Worm (Caenorhabditis elegans) whole organism, L2 larva: ENCODE measurements around the gene K11G9.5.

Experiments
- F13H6.1 ChIP-seq: sonication (generic microtip); optimal IDR thresholded peaks from 2 replicates; lab custom pipeline; 2016; ENCODE audit warnings: missing genetic modification characterization, missing compliant biosample characterization
- R02D3.7 ChIP-seq: fragments of 150-350 bp; optimal IDR thresholded peaks from 2 replicates; lab custom pipeline; 2014; ENCODE audit warnings: missing biosample characterization, missing genetic modification characterization
- Y55F3AM.14 ChIP-seq: fragments of 200-800 bp; sonication (Bioruptor generic); optimal IDR thresholded peaks from 2 replicates; lab custom pipeline; 2018; ENCODE audit warnings: mild to moderate bottlenecking, missing genetic modification characterization, missing compliant biosample characterization
- ZK546.5 ChIP-seq: sonication (generic microtip); optimal IDR thresholded peaks from 2 replicates; lab custom pipeline; 2017; ENCODE audit warnings: missing biosample characterization, missing genetic modification characterization
- alr-1 ChIP-seq: fragments of 150-350 bp; optimal IDR thresholded peaks from 2 replicates; lab custom pipeline; 2014; ENCODE audit warnings: missing biosample characterization, missing genetic modification characterization
- ama-1 ChIP-seq: fragments of 150-350 bp; optimal IDR thresholded peaks from 2 replicates; lab custom pipeline; 2018; ENCODE audit warnings: inconsistent platforms
- blmp-1 ChIP-seq: sonication (generic microtip); optimal IDR thresholded peaks from 2 replicates; lab custom pipeline; 2017; ENCODE audit warnings: missing genetic modification characterization, mild to moderate bottlenecking, missing compliant biosample characterization, antibody characterized with exemption, moderate library complexity; ENCODE audit not compliant: insufficient read depth
- ceh-16 ChIP-seq: fragments of 150-350 bp; optimal IDR thresholded peaks from 2 replicates; lab custom pipeline; 2014; ENCODE audit warnings: missing biosample characterization, missing genetic modification characterization
- ceh-82 ChIP-seq: fragments of 150-350 bp; optimal IDR thresholded peaks from 2 replicates; lab custom pipeline; 2014; ENCODE audit warnings: missing biosample characterization, missing genetic modification characterization
- crh-2 ChIP-seq: sonication (generic microtip); optimal IDR thresholded peaks from 2 replicates; lab custom pipeline; 2017; ENCODE audit warnings: missing biosample characterization, missing genetic modification characterization
- elt-1 ChIP-seq: fragments of 150-350 bp; optimal IDR thresholded peaks from 2 replicates; lab custom pipeline; 2014; ENCODE audit warnings: missing biosample characterization, missing genetic modification characterization
- elt-3 ChIP-seq: sonication (generic microtip); optimal IDR thresholded peaks from 2 replicates; lab custom pipeline; 2017; ENCODE audit warnings: missing biosample characterization, missing genetic modification characterization
- fos-1 ChIP-seq: fragments of 150-350 bp; optimal IDR thresholded peaks from 2 replicates; lab custom pipeline; 2014; ENCODE audit warnings: missing biosample characterization, missing genetic modification characterization
- gmeb-1 ChIP-seq: fragments of 150-350 bp; optimal IDR thresholded peaks from 2 replicates; lab custom pipeline; 2014; ENCODE audit warnings: missing biosample characterization, missing genetic modification characterization
- lin-13 ChIP-seq: fragments of 150-350 bp; optimal IDR thresholded peaks from 2 replicates; lab custom pipeline; 2014; ENCODE audit warnings: missing biosample characterization, missing genetic modification reagents, missing genetic modification characterization
- lin-39 ChIP-seq: fragments of 150-350 bp; optimal IDR thresholded peaks from 2 replicates; lab custom pipeline; 2014; ENCODE audit warnings: missing biosample characterization, missing genetic modification reagents, missing genetic modification characterization
- mbf-1 ChIP-seq: sonication (generic microtip); optimal IDR thresholded peaks from 2 replicates; lab custom pipeline; 2017; ENCODE audit warnings: missing biosample characterization, missing genetic modification characterization
- mdl-1 ChIP-seq, 2 experiments: fragments of 150-350 bp in 1 of 2; sonication (generic microtip) in 1 of 2; optimal IDR thresholded peaks; 2 replicates each; lab custom pipeline; 2017; ENCODE audit warnings: missing biosample characterization in 2 of 2, missing genetic modification characterization in 2 of 2
- nhr-10 ChIP-seq: sonication (generic microtip); optimal IDR thresholded peaks from 2 replicates; lab custom pipeline; 2017; ENCODE audit warnings: missing biosample characterization, missing genetic modification characterization
- nhr-11 ChIP-seq: fragments of 150-350 bp; optimal IDR thresholded peaks from 2 replicates; lab custom pipeline; 2014; ENCODE audit warnings: missing biosample characterization, missing genetic modification characterization
- nhr-12 ChIP-seq: fragments of 150-350 bp; optimal IDR thresholded peaks from 2 replicates; lab custom pipeline; 2014; ENCODE audit warnings: missing biosample characterization, missing genetic modification characterization
- nhr-129 ChIP-seq: fragments of 150-350 bp; optimal IDR thresholded peaks from 2 replicates; lab custom pipeline; 2014; ENCODE audit warnings: missing biosample characterization, missing genetic modification characterization
- nhr-21 ChIP-seq: fragments of 150-350 bp; optimal IDR thresholded peaks from 2 replicates; lab custom pipeline; 2014; ENCODE audit warnings: missing biosample characterization, missing genetic modification characterization
- nhr-237 ChIP-seq: fragments of 150-350 bp; optimal IDR thresholded peaks from 2 replicates; lab custom pipeline; 2014; ENCODE audit warnings: missing biosample characterization, missing genetic modification characterization
- nhr-25 ChIP-seq: fragments of 150-350 bp; sonication (generic microtip); optimal IDR thresholded peaks from 3 replicates; lab custom pipeline; 2014; ENCODE audit warnings: missing biosample characterization, missing genetic modification characterization
- nhr-77 ChIP-seq: fragments of 150-350 bp; optimal IDR thresholded peaks from 2 replicates; lab custom pipeline; 2014; ENCODE audit warnings: missing biosample characterization, missing genetic modification characterization
- peb-1 ChIP-seq: fragments of 150-350 bp; optimal IDR thresholded peaks from 2 replicates; lab custom pipeline; 2014; ENCODE audit warnings: missing biosample characterization, missing genetic modification characterization
- sem-4 ChIP-seq: fragments of 150-350 bp; optimal IDR thresholded peaks from 2 replicates; lab custom pipeline; 2014; ENCODE audit warnings: missing biosample characterization, missing genetic modification reagents, missing genetic modification characterization
- sma-9 ChIP-seq, 2 experiments: fragments of 150-350 bp in 1 of 2; sonication (generic microtip) in 1 of 2; optimal IDR thresholded peaks; 2 replicates each; lab custom pipeline; 2014 to 2016; ENCODE audit warnings: missing genetic modification characterization in 2 of 2, mild to moderate bottlenecking in 1 of 2, missing biosample characterization in 1 of 2, missing compliant biosample characterization in 1 of 2, missing genetic modification reagents in 1 of 2, moderate library complexity in 1 of 2
- snpc-4 ChIP-seq: fragments of 150-350 bp; optimal IDR thresholded peaks from 2 replicates; lab custom pipeline; 2014; ENCODE audit warnings: missing biosample characterization, missing genetic modification characterization
- unc-39 ChIP-seq: fragments of 150-350 bp; optimal IDR thresholded peaks from 2 replicates; lab custom pipeline; 2014; ENCODE audit warnings: missing biosample characterization, missing genetic modification characterization
- unc-55 ChIP-seq: fragments of 150-350 bp; sonication (generic microtip); optimal IDR thresholded peaks from 3 replicates; lab custom pipeline; 2014; ENCODE audit warnings: missing biosample characterization, missing genetic modification reagents, missing genetic modification characterization
- zag-1 ChIP-seq: fragments of 150-350 bp; optimal IDR thresholded peaks from 2 replicates; lab custom pipeline; 2014; ENCODE audit warnings: missing biosample characterization, missing genetic modification characterization

K11G9.5 gene

DNA sequence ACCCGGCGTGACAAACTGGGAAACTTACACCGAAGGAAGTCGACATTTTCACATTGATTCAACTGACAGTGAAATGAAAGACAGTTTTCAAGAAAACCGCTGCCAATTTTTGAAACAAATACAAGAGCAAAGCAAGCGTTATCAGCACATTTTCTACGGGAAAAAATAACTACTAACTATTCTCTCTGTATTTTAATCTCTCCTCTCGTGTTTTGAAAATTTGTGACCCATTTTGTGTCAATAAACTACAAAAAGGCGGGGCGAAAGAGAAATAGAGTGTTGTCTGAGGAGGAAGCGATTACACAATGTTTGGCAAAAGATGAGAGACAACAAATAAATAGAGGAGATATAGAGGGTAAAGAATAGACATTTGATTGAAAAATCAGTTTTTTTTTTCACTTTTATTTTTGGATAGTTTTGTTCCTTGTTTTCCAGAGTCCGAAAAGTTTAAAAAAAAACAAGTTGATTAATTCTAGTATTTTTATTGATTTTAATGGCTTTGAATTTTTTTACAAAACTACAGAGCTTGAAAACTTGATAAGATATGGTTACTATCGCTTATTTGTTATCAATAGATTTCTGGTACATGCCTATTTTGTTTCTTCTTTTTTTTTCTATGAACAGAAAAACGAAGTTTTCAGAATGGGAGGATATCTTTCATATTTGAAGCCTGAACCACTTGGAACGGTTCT lies 12.0 kb downstream of the K11G9.5 start, which contains the start of gene cest-34:
cest-34 (plus strand) TSS at position 642 of the 692 bp plus-strand sequence.
- TF ChIP-seq fos-1 (tag; lab: Kevin White, UChicago): peak; percentile 4
- TF ChIP-seq mdl-1 (tag; optimal IDR thresholded peaks at IDR 0.05; lab: Kevin White, UChicago): no peak
- no peak for TF ChIP-seq F13H6.1 (tag; lab: Kevin White, UChicago)
- no peak for TF ChIP-seq blmp-1 (tag; lab: Kevin White, UChicago)
- peak; percentile 19 for TF ChIP-seq sma-9 (GFP tag; optimal IDR thresholded peaks at IDR 0.05; lab: Kevin White, UChicago)
- no peak for TF ChIP-seq sma-9 (tag; optimal IDR thresholded peaks at IDR 0.05; lab: Kevin White, UChicago)

DNA sequence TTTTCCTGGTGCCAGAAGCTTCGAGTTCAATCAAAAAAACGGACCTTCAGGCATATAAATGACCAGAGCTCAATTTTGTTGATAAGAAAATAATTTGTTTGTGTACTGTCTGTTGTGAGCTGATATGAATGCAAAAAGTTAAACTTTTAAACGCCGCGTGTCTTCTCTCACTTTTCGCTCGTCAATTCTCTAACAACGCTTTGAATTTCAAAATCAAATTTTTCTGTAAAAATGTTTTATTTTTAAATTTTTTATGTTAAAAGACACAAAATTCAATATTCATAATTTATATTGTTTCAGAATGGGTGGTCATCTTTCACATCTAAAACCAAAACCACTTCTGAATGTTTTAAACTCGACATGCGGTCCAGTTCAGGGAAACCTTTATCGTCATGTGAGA lies 14.3 kb downstream of the K11G9.5 start, which contains the start of gene cest-31:
cest-31 (plus strand) TSS at position 301 of the 400 bp plus-strand sequence.
- TF ChIP-seq alr-1 (tag; lab: Kevin White, UChicago): no peak
- no peak for TF ChIP-seq nhr-21 (tag; lab: Kevin White, UChicago)
- no peak for TF ChIP-seq blmp-1 (tag; lab: Kevin White, UChicago)
- no peak for TF ChIP-seq lin-39 (tag; lab: Kevin White, UChicago)
- TF ChIP-seq unc-55: no peak
- TF ChIP-seq zag-1 (tag; lab: Kevin White, UChicago): no peak
- TF ChIP-seq mdl-1 (tag; optimal IDR thresholded peaks at IDR 0.05; lab: Kevin White, UChicago): no peak
- TF ChIP-seq nhr-10 (tag; lab: Kevin White, UChicago): no peak

DNA sequence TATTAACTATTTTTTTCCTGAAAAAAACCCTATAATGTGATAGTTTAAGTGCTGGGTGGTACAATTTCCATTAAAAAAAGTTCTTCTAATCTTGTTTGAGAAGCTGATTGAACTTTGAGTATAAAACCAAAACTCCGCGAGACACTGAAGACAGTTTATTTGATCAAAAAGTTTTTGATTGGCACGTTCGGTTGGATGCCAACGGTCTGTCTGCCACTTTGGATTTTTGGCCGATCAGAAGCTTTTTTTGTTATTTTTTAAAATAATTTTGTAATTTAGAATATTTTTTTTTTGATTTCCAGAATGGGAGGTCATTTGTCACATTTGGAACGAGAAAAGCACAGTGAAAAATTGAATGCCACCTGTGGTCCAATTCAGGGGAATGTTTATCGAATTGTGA lies 18.8 kb downstream of the K11G9.5 start, which contains the start of gene cest-28:
cest-28 (plus strand) TSS at position 301 of the 400 bp plus-strand sequence.
- no peak for TF ChIP-seq ceh-16 (tag; lab: Kevin White, UChicago)

DNA sequence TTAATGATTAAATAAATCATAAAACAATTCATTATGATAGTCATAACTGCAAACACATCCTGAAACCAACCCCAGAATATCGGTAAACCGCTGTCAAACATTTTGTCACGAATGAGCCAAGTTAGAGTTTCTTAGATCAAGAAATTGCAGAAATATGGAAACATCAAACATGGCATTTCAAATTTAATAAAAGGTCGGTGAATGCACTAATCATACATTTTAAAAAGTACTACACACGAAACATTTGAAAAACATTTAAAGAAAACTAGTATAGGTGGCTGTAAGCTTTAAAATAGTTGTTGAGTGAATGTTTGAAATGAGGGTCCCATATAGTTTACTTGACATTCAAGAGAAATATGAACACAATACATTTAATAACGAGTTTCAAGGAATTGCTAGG lies 19.6 kb downstream of the K11G9.5 start, which contains the start of gene str-180:
str-180 (minus strand) TSS at position 101 of the 400 bp plus-strand sequence.
- TF ChIP-seq gmeb-1 (tag; lab: Kevin White, UChicago) (no peak), lin-13 (GFP tag; lab: Kevin White, UChicago) (no peak), nhr-21 (tag; lab: Kevin White, UChicago) (no peak), unc-39 (tag; lab: Kevin White, UChicago) (no peak)

DNA sequence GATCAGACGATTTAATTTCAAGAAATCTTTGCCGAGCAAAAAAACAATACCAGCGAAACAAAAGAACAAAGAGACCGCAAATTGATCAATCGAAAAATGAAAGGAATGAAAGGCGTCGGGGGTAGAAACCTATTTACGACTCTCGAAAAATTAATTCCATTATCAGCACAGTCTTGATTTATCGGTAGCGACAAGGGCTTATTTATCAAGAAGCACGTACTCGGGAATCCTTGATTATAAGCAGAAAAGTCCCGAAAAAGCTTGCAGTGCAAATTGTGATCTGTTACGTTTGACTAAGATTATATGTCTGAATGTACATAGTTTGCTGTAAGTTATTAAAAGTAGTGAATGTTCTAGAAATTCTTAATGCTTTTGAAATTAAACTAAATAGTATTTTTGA lies 21.7 kb downstream of the K11G9.5 start:
- TF ChIP-seq fos-1 (tag; lab: Kevin White, UChicago): peak; percentile 23
- TF ChIP-seq nhr-129: no peak
- peak; percentile 40 for TF ChIP-seq sma-9 (GFP tag; optimal IDR thresholded peaks at IDR 0.05; lab: Kevin White, UChicago)
- TF ChIP-seq sma-9 (tag; optimal IDR thresholded peaks at IDR 0.05; lab: Kevin White, UChicago): no peak
- TF ChIP-seq, all 48 proteins: peak for 2

DNA sequence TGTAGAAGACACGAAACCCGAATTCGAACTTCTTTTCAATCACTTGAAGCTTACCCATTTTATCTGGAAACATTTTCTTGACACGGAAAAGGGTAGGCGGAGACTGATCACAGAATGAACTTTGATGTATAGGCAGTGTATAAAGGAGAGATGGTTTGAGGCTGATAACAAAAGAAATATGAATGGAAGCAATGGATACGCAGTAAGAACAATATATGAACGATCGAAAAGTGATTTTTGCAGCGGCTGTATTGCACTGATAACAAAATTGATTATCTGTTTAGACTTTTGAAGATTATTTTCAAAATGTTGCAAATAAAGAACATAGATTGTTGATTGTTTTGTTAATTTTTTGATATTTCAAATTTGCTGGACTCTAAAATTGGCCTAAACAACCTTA lies 22.5 kb downstream of the K11G9.5 start, which contains the start of gene pmp-5:
pmp-5 (minus strand) TSS at position 63 of the 400 bp plus-strand sequence.
- peak; percentile 31 for TF ChIP-seq fos-1 (tag; lab: Kevin White, UChicago)
- TF ChIP-seq sma-9 (GFP tag; optimal IDR thresholded peaks at IDR 0.05; lab: Kevin White, UChicago): peak; percentile 82
- TF ChIP-seq sma-9 (tag; optimal IDR thresholded peaks at IDR 0.05; lab: Kevin White, UChicago): no peak
- TF ChIP-seq ZK546.5 (tag; lab: Kevin White, UChicago): no peak

DNA sequence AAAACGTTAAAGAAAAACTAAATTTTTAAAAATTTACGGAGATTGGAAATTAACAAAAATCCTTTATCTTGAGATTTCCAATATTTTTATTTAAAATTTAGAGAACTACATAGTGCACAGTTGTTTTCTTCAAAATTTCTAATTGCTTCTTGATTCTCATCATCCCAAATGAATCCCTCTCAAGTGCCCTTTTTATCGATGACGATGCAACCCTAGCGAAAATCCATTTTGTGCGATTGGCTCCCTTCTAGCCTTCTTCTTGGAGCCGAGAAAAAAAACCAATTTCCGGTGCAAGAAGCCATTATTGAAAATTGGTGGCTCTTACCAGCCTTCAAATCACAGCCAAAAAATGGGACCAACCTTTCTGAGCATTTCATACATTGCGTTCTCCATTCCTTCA lies 25.8 kb downstream of the K11G9.5 start:
- TF ChIP-seq nhr-25 (no peak), R02D3.7 (tag; lab: Kevin White, UChicago) (no peak), ama-1 (lab: Kevin White, UChicago) (no peak), sem-4 (tag; lab: Kevin White, UChicago) (no peak), ceh-16 (tag; lab: Kevin White, UChicago) (no peak), ceh-82 (no peak), snpc-4 (no peak), elt-3 (tag; lab: Kevin White, UChicago) (no peak), mbf-1 (no peak), nhr-77 (tag; lab: Kevin White, UChicago) (no peak), nhr-21 (tag; lab: Kevin White, UChicago) (no peak), ZK546.5 (tag; lab: Kevin White, UChicago) (no peak), peb-1 (tag; lab: Kevin White, UChicago) (no peak), elt-1 (tag; lab: Kevin White, UChicago) (no peak), nhr-237 (no peak), lin-39 (tag; lab: Kevin White, UChicago) (no peak), nhr-11 (no peak), nhr-12 (tag; lab: Kevin White, UChicago) (no peak), Y55F3AM.14 (no peak), crh-2 (tag; lab: Kevin White, UChicago) (no peak)
- TF ChIP-seq, all 48 proteins: peak for 0
